Fruit fly (Drosophila melanogaster): Measurements from ENCODE around the gene Taf3.

The Taf3 gene

DNA sequence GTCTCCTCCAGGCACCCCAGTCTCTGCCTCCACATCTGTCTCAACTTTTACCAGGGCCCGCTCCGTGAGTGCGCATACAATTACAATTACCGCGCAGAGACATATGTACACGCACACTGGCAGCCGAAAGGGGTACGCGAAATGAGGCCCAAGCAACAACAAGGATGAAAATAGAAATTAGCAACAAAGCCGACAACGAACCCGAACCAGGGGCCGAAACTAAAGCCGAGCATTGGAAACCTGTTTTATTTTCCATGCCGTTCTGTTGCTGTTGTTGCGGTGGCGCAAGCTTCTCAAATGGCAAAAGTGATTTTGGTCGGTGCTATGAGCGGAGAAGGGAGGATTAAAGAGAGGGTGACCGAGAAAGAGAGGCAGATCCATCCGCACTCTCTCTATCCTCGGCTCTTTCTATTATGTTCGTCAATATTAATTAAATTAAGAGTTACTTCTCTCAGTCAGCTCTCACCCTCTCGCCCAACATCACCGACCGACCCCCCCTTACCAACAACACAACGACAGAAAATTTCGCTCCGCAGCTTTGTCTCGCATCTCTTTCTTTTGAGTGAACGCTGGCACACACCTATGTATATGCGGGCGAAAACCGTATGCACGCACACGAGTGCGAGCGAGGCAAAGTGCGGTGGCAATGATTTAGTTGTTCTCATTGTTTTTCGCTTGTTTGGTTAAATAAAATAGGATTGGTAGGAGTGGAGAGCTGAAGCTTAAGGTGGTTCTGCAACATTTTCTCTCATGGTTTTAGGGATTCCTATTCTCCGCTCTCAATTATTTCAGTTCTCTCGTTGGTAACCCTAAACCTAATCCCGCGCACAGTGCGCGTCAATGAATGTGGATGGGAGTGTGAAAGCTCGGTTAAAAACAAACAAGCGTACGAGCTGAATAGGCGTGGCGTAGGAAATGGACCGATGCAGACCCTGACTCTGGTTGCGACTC lies 40.9 kb upstream of the Taf3 start (continued):
- TF ChIP-seq slou (GFP tag; optimal IDR thresholded peaks at IDR 0.05) (no peak), rib (GFP tag; IDR thresholded peaks at IDR 0.05) (no peak), Six4 (GFP tag; optimal IDR thresholded peaks at IDR 0.05) (no peak), Deaf1 (tag; optimal IDR thresholded peaks at IDR 0.05) (peak; percentile 94), CG10979 (tag; optimal IDR thresholded peaks at IDR 0.05) (no peak), CG8944 (GFP tag; optimal IDR thresholded peaks at IDR 0.05) (no peak), CG1602 (GFP tag; optimal IDR thresholded peaks at IDR 0.05) (no peak), CG1792 (GFP tag; optimal IDR thresholded peaks at IDR 0.05) (no peak), CG14965 (GFP tag; optimal IDR thresholded peaks at IDR 0.05; ENCODE audit: borderline replicate concordance) (no peak), Usf (GFP tag; optimal IDR thresholded peaks at IDR 0.05) (no peak), da (GFP tag; optimal IDR thresholded peaks at IDR 0.05) (no peak), stc (GFP tag; IDR thresholded peaks at IDR 0.05) (no peak), al (GFP tag; IDR thresholded peaks at IDR 0.05) (no peak), CG7745 (tag; optimal IDR thresholded peaks at IDR 0.05) (peak; percentile 99), CG14860 (GFP tag; IDR thresholded peaks at IDR 0.05; ENCODE audit: partially characterized antibody) (no peak), ftz-f1 (GFP tag; optimal IDR thresholded peaks at IDR 0.05) (no peak), CG2202 (tag; optimal IDR thresholded peaks at IDR 0.05) (no peak), HLH54F (GFP tag; optimal IDR thresholded peaks at IDR 0.05) (no peak), bbx (GFP tag; IDR thresholded peaks at IDR 0.05; ENCODE audit: partially characterized antibody) (0 out of 2 replicates have a peak, but pooled peaks have one; percentile 21), dan (GFP tag; IDR thresholded peaks at IDR 0.05) (no peak), sc (optimal IDR thresholded peaks at IDR 0.05) (no peak), sc (GFP tag; optimal IDR thresholded peaks at IDR 0.05) (no peak), Mrtf (GFP tag; IDR thresholded peaks at IDR 0.05) (no peak), tio (GFP tag; optimal IDR thresholded peaks at IDR 0.05) (no peak), nmo (GFP tag; optimal IDR thresholded peaks at IDR 0.05) (no peak), CG3163 (GFP tag; optimal IDR thresholded peaks at IDR 0.05) (peak; percentile 93), ranshi (GFP tag; IDR thresholded peaks at IDR 0.05) (no peak), unc-4 (GFP tag; IDR thresholded peaks at IDR 0.05; ENCODE audit: partially characterized antibody) (0 out of 2 replicates have a peak, but pooled peaks have one; percentile 13), gro (GFP tag; optimal IDR thresholded peaks at IDR 0.05) (no peak), HmgD (GFP tag; optimal IDR thresholded peaks at IDR 0.05) (no peak), CG4282 (GFP tag; optimal IDR thresholded peaks at IDR 0.05) (no peak), CG3995 (GFP tag; optimal IDR thresholded peaks at IDR 0.05) (no peak), lov (optimal IDR thresholded peaks at IDR 0.05) (no peak), lov (GFP tag; IDR thresholded peaks at IDR 0.05) (no peak), schlank (tag; optimal IDR thresholded peaks at IDR 0.05) (no peak), CG17568 (GFP tag; optimal IDR thresholded peaks at IDR 0.05) (no peak), danr (GFP tag; IDR thresholded peaks at IDR 0.05) (no peak), NfI (GFP tag; optimal IDR thresholded peaks at IDR 0.05) (no peak), Taf1 (GFP tag; IDR thresholded peaks at IDR 0.05) (no peak), CG4360 (GFP tag; IDR thresholded peaks at IDR 0.05) (peak; percentile 28), Xbp1 (GFP tag; optimal IDR thresholded peaks at IDR 0.05) (no peak), CG17361 (GFP tag; IDR thresholded peaks at IDR 0.05) (no peak), CG10431 (GFP tag; optimal IDR thresholded peaks at IDR 0.05) (no peak), sisA (GFP tag; IDR thresholded peaks at IDR 0.05) (no peak), CG13624 (GFP tag; optimal IDR thresholded peaks at IDR 0.05) (no peak), Eip74EF (GFP tag; optimal IDR thresholded peaks at IDR 0.05) (no peak), CG2199 (GFP tag; IDR thresholded peaks at IDR 0.05) (peak; percentile 77; the same call in 1 of the 3 replicates), z (GFP tag; IDR thresholded peaks at IDR 0.05) (peak; percentile 95), ind (GFP tag; optimal IDR thresholded peaks at IDR 0.05) (no peak), p53 (GFP tag; optimal IDR thresholded peaks at IDR 0.05) (no peak)
